Worm (Caenorhabditis elegans) whole organism, L4/young adult: Measurements from ENCODE around the gene npr-13.

ENCODE experiments used
- W03F9.2 ChIP-seq: fragments of 150-350 bp; optimal IDR thresholded peaks from 2 replicates; lab custom pipeline; 2014; ENCODE audit warnings: missing biosample characterization, missing genetic modification characterization
- dao-5 ChIP-seq: sonication (generic microtip); optimal IDR thresholded peaks from 2 replicates; lab custom pipeline; 2016; ENCODE audit warnings: missing genotype, missing genetic modification characterization, moderate library complexity, missing compliant biosample characterization
- him-1 ChIP-seq: sonication (generic microtip); optimal IDR thresholded peaks from 2 replicates; lab custom pipeline; 2016; ENCODE audit warnings: missing genotype, missing genetic modification reagents, missing genetic modification characterization, missing compliant biosample characterization

ce11 chrV:14855626-14856025 lies 2.8 kb downstream of the npr-13 start:
- TF ChIP-seq him-1 (tag; lab: Kevin White, UChicago) (peak; percentile 9), dao-5 (tag; lab: Kevin White, UChicago) (no peak), W03F9.2 (tag; lab: Kevin White, UChicago) (no peak)
